Fruit fly (Drosophila melanogaster) whole organism, wandering third instar larva: Measurements from ENCODE around the gene Gp93.
"Not testable (repeated sequence)": the region's sequence is repeated elsewhere in the genome, so short reads cannot be mapped to it uniquely, and the experiment has no call there.

Experiments
- Abd-B ChIP-seq: fragments of >200 bp; optimal IDR thresholded peaks from 2 replicates; lab custom pipeline; 2017; ENCODE audit warnings: missing biosample characterization, missing genetic modification characterization
- CG32264 ChIP-seq: fragments of 200-800 bp; sonication (Bioruptor generic); optimal IDR thresholded peaks from 2 replicates; lab custom pipeline; 2016; ENCODE audit warnings: missing biosample characterization, missing genetic modification characterization
- CrebA ChIP-seq: fragments of 200-800 bp; sonication (Bioruptor generic); optimal IDR thresholded peaks from 2 replicates; lab custom pipeline; 2016; ENCODE audit warnings: missing biosample characterization, mild to moderate bottlenecking, missing genetic modification characterization, borderline replicate concordance
- Dfd ChIP-seq: fragments of >200 bp; optimal IDR thresholded peaks from 2 replicates; lab custom pipeline; 2017; ENCODE audit warnings: missing biosample characterization, missing genetic modification characterization
- Dif ChIP-seq: fragments of 200-275, 200-300 bp; sonication (Bioruptor generic); optimal IDR thresholded peaks from 2 replicates; lab custom pipeline; 2018; ENCODE audit warnings: missing biosample characterization, missing genetic modification characterization; ENCODE audit not compliant: partially characterized antibody
- GATAd ChIP-seq: sonication (Bioruptor generic); optimal IDR thresholded peaks from 2 replicates; lab custom pipeline; 2016; ENCODE audit warnings: missing biosample characterization, missing genetic modification characterization
- HLH106 ChIP-seq: fragments of 200-800 bp; optimal IDR thresholded peaks from 3 replicates; lab custom pipeline; 2019; ENCODE audit warnings: missing biosample characterization, mild to moderate bottlenecking, missing genetic modification characterization, moderate library complexity
- Hnf4 ChIP-seq: fragments of 200-800 bp; sonication (Bioruptor generic); optimal IDR thresholded peaks from 2 replicates; lab custom pipeline; 2016; ENCODE audit warnings: missing biosample characterization, mild to moderate bottlenecking, missing genetic modification characterization
- Hr78 ChIP-seq: fragments of >200 bp; optimal IDR thresholded peaks from 2 replicates; lab custom pipeline; 2017; ENCODE audit warnings: missing biosample characterization, missing genetic modification characterization
- Hr83 ChIP-seq: fragments of 200-300 bp; sonication (Bioruptor generic); optimal IDR thresholded peaks from 2 replicates; lab custom pipeline; 2016; ENCODE audit warnings: missing biosample characterization, mild to moderate bottlenecking, missing genetic modification characterization, moderate library complexity; ENCODE audit not compliant: poor library complexity, severe bottlenecking
- Jra ChIP-seq: sonication (Bioruptor generic); optimal IDR thresholded peaks from 2 replicates; lab custom pipeline; 2016; ENCODE audit warnings: missing biosample characterization, missing genetic modification characterization
- Mio ChIP-seq: sonication (Bioruptor generic); optimal IDR thresholded peaks from 2 replicates; lab custom pipeline; 2016; ENCODE audit warnings: missing biosample characterization, missing genetic modification characterization
- Myc ChIP-seq: fragments of >200 bp; optimal IDR thresholded peaks from 2 replicates; lab custom pipeline; 2017
- N ChIP-seq: fragments of >200 bp; optimal IDR thresholded peaks from 2 replicates; lab custom pipeline; 2018; ENCODE audit warnings: missing biosample characterization, missing external identifiers, missing genetic modification characterization
- OdsH ChIP-seq: fragments of 200-800 bp; sonication (Bioruptor generic); optimal IDR thresholded peaks from 2 replicates; lab custom pipeline; 2016; ENCODE audit warnings: missing biosample characterization, mild to moderate bottlenecking, missing genetic modification characterization
- Rel ChIP-seq, 2 experiments: fragments of 200-800 bp; sonication (Bioruptor generic) in 1 of 2; optimal IDR thresholded peaks; 2 replicates in 1 of 2; 3 replicates in 1 of 2; lab custom pipeline; 2016 to 2019; ENCODE audit warnings: mild to moderate bottlenecking in 2 of 2, missing biosample characterization in 2 of 2, missing genetic modification characterization in 2 of 2, moderate library complexity in 1 of 2
- Sp1 ChIP-seq: fragments of 200-800 bp; sonication (Bioruptor generic); optimal IDR thresholded peaks from 3 replicates; lab custom pipeline; 2019; ENCODE audit warnings: missing biosample characterization, mild to moderate bottlenecking, missing genetic modification characterization, moderate library complexity
- br ChIP-seq: fragments of 200-800 bp; sonication (Bioruptor generic); optimal IDR thresholded peaks from 2 replicates; lab custom pipeline; 2016; ENCODE audit warnings: missing biosample characterization, missing genetic modification characterization
- brk ChIP-seq: fragments of 200-800 bp; sonication (Bioruptor generic); optimal IDR thresholded peaks from 2 replicates; lab custom pipeline; 2016; ENCODE audit warnings: missing biosample characterization, mild to moderate bottlenecking, missing genetic modification characterization
- dl ChIP-seq, 2 experiments: fragments of 175-275, 200-275 bp in 1 of 2; fragments of 200-275 bp in 1 of 2; sonication (Bioruptor generic); optimal IDR thresholded peaks; lab custom pipeline; 2018; ENCODE audit warnings: mild to moderate bottlenecking in 2 of 2, missing biosample characterization in 2 of 2, missing genetic modification characterization in 2 of 2, moderate library complexity in 2 of 2; ENCODE audit not compliant: partially characterized antibody in 2 of 2, insufficient read depth in 1 of 2
- ey ChIP-seq: fragments of 200-800 bp; sonication (Bioruptor generic); optimal IDR thresholded peaks from 2 replicates; lab custom pipeline; 2016; ENCODE audit warnings: missing biosample characterization, missing genetic modification characterization
- foxo ChIP-seq, 2 experiments: fragments of 200-800 bp; sonication (Bioruptor generic); optimal IDR thresholded peaks; 2 replicates in 1 of 2; 3 replicates in 1 of 2; lab custom pipeline; 2016 to 2017; ENCODE audit warnings: missing biosample characterization in 2 of 2, missing genetic modification characterization in 2 of 2
- fru ChIP-seq: fragments of 200-800 bp; sonication (Bioruptor generic); optimal IDR thresholded peaks from 3 replicates; lab custom pipeline; 2016; ENCODE audit warnings: missing biosample characterization, mild to moderate bottlenecking, missing genetic modification characterization
- h ChIP-seq: fragments of 200-800 bp; sonication (Bioruptor generic); optimal IDR thresholded peaks from 3 replicates; lab custom pipeline; 2016; ENCODE audit warnings: missing biosample characterization, mild to moderate bottlenecking, missing genetic modification characterization
- lola ChIP-seq: fragments of >200 bp; optimal IDR thresholded peaks from 2 replicates; lab custom pipeline; 2017; ENCODE audit warnings: missing biosample characterization, missing genetic modification characterization
- pan ChIP-seq: fragments of >200 bp; optimal IDR thresholded peaks from 2 replicates; lab custom pipeline; 2017
- rgr ChIP-seq: fragments of 200-800 bp; sonication (Bioruptor generic); optimal IDR thresholded peaks from 3 replicates; lab custom pipeline; 2016; ENCODE audit warnings: missing biosample characterization, mild to moderate bottlenecking, missing genetic modification characterization
- sage ChIP-seq: fragments of 200-800 bp; sonication (Bioruptor generic); optimal IDR thresholded peaks from 2 replicates; lab custom pipeline; 2016; ENCODE audit warnings: missing biosample characterization, mild to moderate bottlenecking, missing genetic modification characterization
- sv ChIP-seq: fragments of 200-800 bp; sonication (Bioruptor generic); optimal IDR thresholded peaks from 3 replicates; lab custom pipeline; 2016; ENCODE audit warnings: missing biosample characterization, missing genetic modification characterization
- tai ChIP-seq: sonication (Bioruptor generic); optimal IDR thresholded peaks from 2 replicates; lab custom pipeline; 2016; ENCODE audit warnings: missing biosample characterization, missing genetic modification characterization
- usp ChIP-seq: fragments of >200 bp; optimal IDR thresholded peaks from 2 replicates; lab custom pipeline; 2017; ENCODE audit warnings: missing biosample characterization, missing genetic modification characterization

Gene Gp93

DNA sequence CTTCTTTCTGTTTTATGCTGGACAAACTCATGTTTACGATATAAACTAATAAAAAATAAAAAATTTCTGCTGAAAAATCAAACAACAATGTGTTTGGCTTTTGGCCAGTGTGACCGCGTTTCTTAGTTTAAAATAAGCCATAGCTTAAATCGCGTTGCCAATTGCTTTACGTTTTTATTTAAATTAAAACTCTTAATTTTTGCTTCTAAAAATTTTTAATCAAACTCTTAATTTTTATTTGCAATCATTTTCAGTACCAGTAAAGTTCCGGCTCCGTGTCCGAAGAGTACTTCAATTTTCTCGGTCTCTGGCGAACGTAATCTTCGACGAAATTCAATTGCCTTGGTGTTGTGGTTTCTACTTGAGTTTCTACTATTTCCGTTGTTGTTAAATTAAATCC lies 10.6 kb downstream of the Gp93 start, which contains the start of the genes CG42487 and CG4884:
Gene CG42487 (minus strand): TSS at position 101 of the 400 bp plus-strand sequence.
Gene CG4884 (minus strand): TSS at position 101 of the 400 bp plus-strand sequence.
- not testable (repeated sequence) for TF ChIP-seq Rel (GFP tag; optimal IDR thresholded peaks at IDR 0.05; lab: Kevin White, UChicago); Rel (tag; optimal IDR thresholded peaks at IDR 0.05; lab: Kevin White, UChicago); Myc (lab: Kevin White, UChicago); Hr83 (GFP tag; lab: Kevin White, UChicago)

DNA sequence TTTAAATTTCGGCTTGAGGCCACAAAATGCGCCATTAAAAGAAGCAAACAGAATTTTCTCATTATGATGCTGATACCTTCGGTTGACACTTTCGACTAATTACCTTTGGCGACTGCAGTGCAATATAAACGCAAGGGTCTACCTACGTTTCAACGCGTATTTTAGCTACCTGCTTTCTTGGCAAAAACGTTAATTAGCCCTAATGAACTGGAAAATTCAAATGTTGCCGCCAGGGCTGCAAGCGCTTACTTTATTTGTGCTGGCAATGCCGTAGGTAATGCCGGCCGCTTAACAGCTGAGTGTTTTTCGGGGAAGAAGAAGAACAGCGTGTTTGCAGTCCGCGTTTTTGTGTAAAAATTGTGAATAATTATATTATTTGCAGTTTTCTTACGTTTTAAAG lies 12.0 kb downstream of the Gp93 start, which contains the start of gene CG31253:
Gene CG31253 (minus strand): TSS at position 101 of the 400 bp plus-strand sequence.
- not testable (repeated sequence) for TF ChIP-seq CrebA (GFP tag; lab: Kevin White, UChicago); Myc (lab: Kevin White, UChicago); N (GFP tag; lab: Kevin White, UChicago)

DNA sequence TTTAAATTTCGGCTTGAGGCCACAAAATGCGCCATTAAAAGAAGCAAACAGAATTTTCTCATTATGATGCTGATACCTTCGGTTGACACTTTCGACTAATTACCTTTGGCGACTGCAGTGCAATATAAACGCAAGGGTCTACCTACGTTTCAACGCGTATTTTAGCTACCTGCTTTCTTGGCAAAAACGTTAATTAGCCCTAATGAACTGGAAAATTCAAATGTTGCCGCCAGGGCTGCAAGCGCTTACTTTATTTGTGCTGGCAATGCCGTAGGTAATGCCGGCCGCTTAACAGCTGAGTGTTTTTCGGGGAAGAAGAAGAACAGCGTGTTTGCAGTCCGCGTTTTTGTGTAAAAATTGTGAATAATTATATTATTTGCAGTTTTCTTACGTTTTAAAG lies 14.6 kb downstream of the Gp93 start, which contains the start of the genes CG31131 and CG4849:
Gene CG31131 (minus strand): TSS at position 101 of the 400 bp plus-strand sequence.
Gene CG4849 (plus strand): TSS at position 297 of the 400 bp plus-strand sequence.
- not testable (repeated sequence) for TF ChIP-seq Hnf4, Mio, fru (GFP tag; lab: Kevin White, UChicago)
- TF ChIP-seq, all 38 proteins: peak for 0; not testable (repeated sequence) for 38

DNA sequence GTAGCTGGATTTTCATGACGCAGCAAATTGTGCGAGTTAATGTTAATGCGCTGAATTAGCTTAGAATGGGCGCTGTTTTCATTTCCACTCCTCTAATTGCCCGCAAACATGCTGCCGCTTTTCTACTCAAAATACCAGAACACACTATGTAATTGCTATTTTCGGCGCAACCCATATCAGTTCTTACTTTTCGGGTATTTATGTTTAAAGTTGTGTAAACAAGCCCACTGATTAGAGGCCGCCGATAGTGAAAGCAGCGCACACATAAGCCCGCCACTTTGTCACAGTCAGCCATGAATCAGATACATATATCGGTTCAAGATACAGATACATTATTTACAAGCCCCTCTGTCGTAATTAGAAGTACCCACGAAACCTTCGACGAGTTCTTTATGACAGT lies 38.3 kb downstream of the Gp93 start:
- no peak for TF ChIP-seq Hnf4 (GFP tag; lab: Kevin White, UChicago)
- no peak for TF ChIP-seq N (GFP tag; lab: Kevin White, UChicago)
- TF ChIP-seq tai (GFP tag; lab: Kevin White, UChicago), result no peak
- TF ChIP-seq Hr78 (GFP tag; lab: Kevin White, UChicago), result no peak
- TF ChIP-seq ey, result no peak
- TF ChIP-seq lola (GFP tag; lab: Kevin White, UChicago), result no peak
- TF ChIP-seq CG32264 (GFP tag; lab: Kevin White, UChicago), result no peak
- TF ChIP-seq sage (GFP tag; lab: Kevin White, UChicago), result no peak
- TF ChIP-seq Dif, result no peak

DNA sequence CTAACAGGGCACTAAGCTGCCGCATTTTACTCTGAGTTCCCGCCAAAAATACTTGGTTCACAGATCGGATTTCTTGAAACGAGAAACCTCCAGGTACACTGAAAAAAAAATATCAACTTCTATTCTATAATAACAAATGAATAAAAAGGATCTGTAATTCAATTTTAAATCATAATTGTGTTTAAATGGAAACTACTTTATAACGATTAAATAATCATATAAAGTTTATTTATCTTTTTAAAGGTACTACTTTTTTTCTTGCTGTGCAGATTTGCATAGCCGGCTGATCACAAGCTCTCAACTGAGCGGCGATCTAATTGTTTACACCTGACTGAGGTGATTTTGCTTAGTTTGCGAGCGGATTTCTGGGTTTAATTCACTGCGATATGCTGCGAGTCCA lies 38.8 kb downstream of the Gp93 start:
- no peak for TF ChIP-seq dl (GFP tag; optimal IDR thresholded peaks at IDR 0.05; lab: Kevin White, UChicago; ENCODE audit: insufficient read depth in 1 of 2, partially characterized antibody in 2 of 2)
- TF ChIP-seq Mio (GFP tag; lab: Kevin White, UChicago), result no peak
- no peak for TF ChIP-seq pan (lab: Kevin White, UChicago)
- no peak for TF ChIP-seq Rel (GFP tag; optimal IDR thresholded peaks at IDR 0.05; lab: Kevin White, UChicago)
- TF ChIP-seq Rel (tag; optimal IDR thresholded peaks at IDR 0.05; lab: Kevin White, UChicago), result no peak
- peak in 1 of 2 experiments; percentile 45 for TF ChIP-seq foxo (GFP tag; optimal IDR thresholded peaks at IDR 0.05; lab: Kevin White, UChicago)
- TF ChIP-seq OdsH (GFP tag; lab: Kevin White, UChicago), result peak; percentile 25
- TF ChIP-seq brk (GFP tag; lab: Kevin White, UChicago), result no peak
- no peak for TF ChIP-seq usp (GFP tag; lab: Kevin White, UChicago)
- no peak for TF ChIP-seq Abd-B (GFP tag; lab: Kevin White, UChicago)
- peak; percentile 36 for TF ChIP-seq h
- peak; percentile 21 for TF ChIP-seq fru (GFP tag; lab: Kevin White, UChicago)
- peak; percentile 42 for TF ChIP-seq rgr (GFP tag; lab: Kevin White, UChicago)
- TF ChIP-seq HLH106 (tag; lab: Kevin White, UChicago), result peak; percentile 30
- peak; percentile 68 for TF ChIP-seq sv (GFP tag; lab: Kevin White, UChicago)
- TF ChIP-seq Sp1 (GFP tag; lab: Kevin White, UChicago), result peak; percentile 41
- no peak for TF ChIP-seq br (GFP tag; lab: Kevin White, UChicago)
- TF ChIP-seq Dfd, result no peak
- TF ChIP-seq Jra (GFP tag; lab: Kevin White, UChicago), result no peak
- peak; percentile 10 for TF ChIP-seq ey
- TF ChIP-seq lola (GFP tag; lab: Kevin White, UChicago), result no peak
- TF ChIP-seq GATAd (GFP tag; lab: Kevin White, UChicago), result no peak
- TF ChIP-seq Dif, result no peak
- TF ChIP-seq sage (GFP tag; lab: Kevin White, UChicago), result no peak
